Fruit fly (Drosophila melanogaster): ENCODE results near the gene hyx.

dm6 chr3R:9056409-9057031 is 18.0 kb downstream of the hyx start:
- TF ChIP-seq h (optimal IDR thresholded peaks at IDR 0.05), result no peak
- TF ChIP-seq Myc (optimal IDR thresholded peaks at IDR 0.05), result no peak
- no peak for TF ChIP-seq psq (optimal IDR thresholded peaks at IDR 0.05)
